Worm (Caenorhabditis elegans): ENCODE results near the gene phf-31.

Gene phf-31

ce11 chrX:10691232-10691631 lies 9.4 kb downstream of the phf-31 start:
- 0 out of 2 replicates have a peak, but pooled peaks have one; percentile 29 for TF ChIP-seq dox-1 (GFP tag; IDR thresholded peaks at IDR 0.05)
- no peak for TF ChIP-seq hmg-20 (GFP tag; IDR thresholded peaks at IDR 0.05)

- no peak for TF ChIP-seq fkh-3 (tag; optimal IDR thresholded peaks at IDR 0.05)
- no peak for TF ChIP-seq F22D6.2 (tag; optimal IDR thresholded peaks at IDR 0.05)
- TF ChIP-seq repo-1 (tag; optimal IDR thresholded peaks at IDR 0.05) = no peak
- TF ChIP-seq lin-40 (tag; optimal IDR thresholded peaks at IDR 0.05) = no peak
- TF ChIP-seq B0261.1 (tag; optimal IDR thresholded peaks at IDR 0.05) = no peak
- TF ChIP-seq ceh-91 (GFP tag; IDR thresholded peaks at IDR 0.05) = no peak
- no peak for TF ChIP-seq chd-7 (tag; optimal IDR thresholded peaks at IDR 0.05)
- TF ChIP-seq B0336.3 (GFP tag; IDR thresholded peaks at IDR 0.05) = no peak
- TF ChIP-seq rcor-1 (GFP tag; IDR thresholded peaks at IDR 0.05) = no peak
- TF ChIP-seq nhr-27 (tag; optimal IDR thresholded peaks at IDR 0.05) = no peak
- TF ChIP-seq C06A6.2 (GFP tag; conservative IDR thresholded peaks at IDR 0.05) = no peak
- TF ChIP-seq mes-4 (tag; optimal IDR thresholded peaks at IDR 0.05) = no peak
Observed at ce11 chrX:10691643-10692042, 9.8 kb downstream of the phf-31 start, which contains the start of gene yap-1. TSS of gene yap-1 (plus strand) at chrX:10691943.

- TF ChIP-seq snpc-1.1 (tag; optimal IDR thresholded peaks at IDR 0.05; ENCODE audit: insufficient read depth) = no peak
- no peak for TF ChIP-seq cebp-1 (GFP tag; IDR thresholded peaks at IDR 0.05)
- TF ChIP-seq cebp-1 (tag; optimal IDR thresholded peaks at IDR 0.05) = peak; percentile 72
- no peak for TF ChIP-seq F55B11.4 (tag; optimal IDR thresholded peaks at IDR 0.05; ENCODE audit: borderline replicate concordance, insufficient read depth)
Observed at ce11 chrX:10692057-10692456, 10.3 kb downstream of the phf-31 start.

- TF ChIP-seq nhr-80 (tag; optimal IDR thresholded peaks at IDR 0.05) (peak; percentile 46), cebp-1 (GFP tag; IDR thresholded peaks at IDR 0.05) (no peak), cebp-1 (tag; optimal IDR thresholded peaks at IDR 0.05) (peak; percentile 11), madf-6 (GFP tag; IDR thresholded peaks at IDR 0.05) (no peak)
Observed at ce11 chrX:10694248-10694647, 12.4 kb downstream of the phf-31 start.

ce11 chrX:10694933-10695332 lies 13.1 kb downstream of the phf-31 start, which contains the start of gene plpp-1.3:
TSS of gene plpp-1.3 (plus strand) at chrX:10695312.
- TF ChIP-seq nhr-80 (tag; optimal IDR thresholded peaks at IDR 0.05) (peak; percentile 34), hmg-1.2 (GFP tag; IDR thresholded peaks at IDR 0.05) (no peak), mcd-1 (GFP tag; IDR thresholded peaks at IDR 0.05) (peak; percentile 45; the same call in 1 of the 2 replicates), nhr-120 (GFP tag; IDR thresholded peaks at IDR 0.05) (no peak), Y67H2A.10 (GFP tag; conservative IDR thresholded peaks at IDR 0.05) (no peak)

ce11 chrX:10704329-10704728 lies 22.5 kb downstream of the phf-31 start:
- TF ChIP-seq B0035.1 (tag; optimal IDR thresholded peaks at IDR 0.05) (no peak), zfh-2 (GFP tag; conservative IDR thresholded peaks at IDR 0.05) (no peak), D2030.7 (GFP tag; IDR thresholded peaks at IDR 0.05) (no peak), lsl-1 (GFP tag; optimal IDR thresholded peaks at IDR 0.05) (no peak), egrh-3 (GFP tag; IDR thresholded peaks at IDR 0.05) (no peak), egl-18 (GFP tag; IDR thresholded peaks at IDR 0.05) (no peak)

All from whole organism, young adult.